Worm (Caenorhabditis elegans): ENCODE data around the gene smf-1.

ce11 chrX:6671717-6672116 lies 51.1 kb downstream of the smf-1 start:
- TF ChIP-seq nhr-28 (tag; optimal IDR thresholded peaks at IDR 0.05) (no peak), drap-1 (GFP tag; optimal IDR thresholded peaks at IDR 0.05) (no peak), pha-4 (tag; optimal IDR thresholded peaks at IDR 0.05) (no peak), nhr-76 (tag; optimal IDR thresholded peaks at IDR 0.05) (no peak), blmp-1 (tag; optimal IDR thresholded peaks at IDR 0.05) (no peak), elt-1 (tag; optimal IDR thresholded peaks at IDR 0.05; ENCODE audit: borderline replicate concordance, insufficient read depth) (no peak), sem-2 (GFP tag; optimal IDR thresholded peaks at IDR 0.05) (no peak), ces-1 (GFP tag; optimal IDR thresholded peaks at IDR 0.05) (no peak), lin-13 (tag; optimal IDR thresholded peaks at IDR 0.05) (no peak), unc-120 (tag; optimal IDR thresholded peaks at IDR 0.05; ENCODE audit: poor library complexity, severe bottlenecking) (no peak), unc-62 (GFP tag; optimal IDR thresholded peaks at IDR 0.05) (no peak), ceh-39 (tag; optimal IDR thresholded peaks at IDR 0.05) (no peak)

All from whole organism, mixed stage, embryonic.